Worm (Caenorhabditis elegans) whole organism, L3 larva: ENCODE measurements around the gene ell-1.
A peak's percentile ranks its signal among the peaks of the same experiment; 100 is the strongest.

Experiments used
- aly-2 ChIP-seq: fragments of 150-350 bp; optimal IDR thresholded peaks from 2 replicates; lab custom pipeline; 2014; ENCODE audit warnings: missing biosample characterization, missing genetic modification characterization
- ama-1 ChIP-seq: fragments of 150-350 bp; optimal IDR thresholded peaks from 2 replicates; lab custom pipeline; 2018
- ceh-28 ChIP-seq: fragments of 150-350 bp; optimal IDR thresholded peaks from 2 replicates; lab custom pipeline; 2014; ENCODE audit warnings: missing biosample characterization, missing genetic modification reagents, missing genetic modification characterization
- ceh-82 ChIP-seq: fragments of 150-350 bp; optimal IDR thresholded peaks from 2 replicates; lab custom pipeline; 2014; ENCODE audit warnings: missing biosample characterization, missing genetic modification characterization
- ceh-9 ChIP-seq: sonication (generic microtip); optimal IDR thresholded peaks from 2 replicates; lab custom pipeline; 2018; ENCODE audit warnings: missing biosample characterization, missing genetic modification characterization
- daf-12 ChIP-seq: fragments of 150-350 bp; optimal IDR thresholded peaks from 2 replicates; lab custom pipeline; 2014; ENCODE audit warnings: missing biosample characterization, missing genetic modification reagents, missing genetic modification characterization
- egl-5 ChIP-seq: fragments of 150-350 bp; optimal IDR thresholded peaks from 2 replicates; lab custom pipeline; 2017; ENCODE audit warnings: missing biosample characterization, missing genetic modification reagents, missing genetic modification characterization, inconsistent platforms
- elt-1 ChIP-seq: fragments of 150-350 bp; optimal IDR thresholded peaks from 2 replicates; lab custom pipeline; 2014; ENCODE audit warnings: missing biosample characterization, missing genetic modification characterization
- elt-2 ChIP-seq: sonication (generic microtip); optimal IDR thresholded peaks from 2 replicates; lab custom pipeline; 2016; ENCODE audit warnings: missing genetic modification reagents, mild to moderate bottlenecking, missing genetic modification characterization, missing compliant biosample characterization
- elt-3 ChIP-seq, 3 experiments: fragments of 150-350 bp in 1 of 3; sonication (generic microtip) in 2 of 3; optimal IDR thresholded peaks; 2 replicates in 2 of 3; 4 replicates in 1 of 3; lab custom pipeline; 2014 to 2017; ENCODE audit warnings: missing biosample characterization in 3 of 3, missing genetic modification characterization in 3 of 3
- fkh-10 ChIP-seq: sonication (generic microtip); optimal IDR thresholded peaks from 2 replicates; lab custom pipeline; 2017; ENCODE audit warnings: missing biosample characterization, missing genetic modification reagents, missing genetic modification characterization
- fkh-2 ChIP-seq: fragments of 150-350 bp; optimal IDR thresholded peaks from 2 replicates; lab custom pipeline; 2014; ENCODE audit warnings: missing biosample characterization, missing genetic modification reagents, missing genetic modification characterization
- fos-1 ChIP-seq: fragments of 150-350 bp; optimal IDR thresholded peaks from 2 replicates; lab custom pipeline; 2014; ENCODE audit warnings: missing biosample characterization, missing genetic modification characterization
- jun-1 ChIP-seq: fragments of 150-350 bp; optimal IDR thresholded peaks from 2 replicates; lab custom pipeline; 2014; ENCODE audit warnings: missing biosample characterization, missing genetic modification reagents, missing genetic modification characterization
- lin-15B ChIP-seq: fragments of 150-350 bp; optimal IDR thresholded peaks from 2 replicates; lab custom pipeline; 2014; ENCODE audit warnings: missing biosample characterization, missing genetic modification characterization
- lsy-12 ChIP-seq: sonication (generic microtip); optimal IDR thresholded peaks from 2 replicates; lab custom pipeline; 2016; ENCODE audit warnings: mild to moderate bottlenecking, missing genetic modification characterization, missing compliant biosample characterization
- mdl-1 ChIP-seq: fragments of 150-350 bp; optimal IDR thresholded peaks from 2 replicates; lab custom pipeline; 2014; ENCODE audit warnings: missing biosample characterization, missing genetic modification characterization
- mml-1 ChIP-seq: fragments of 150-350 bp; sonication (generic microtip); optimal IDR thresholded peaks from 3 replicates; lab custom pipeline; 2014; ENCODE audit warnings: missing biosample characterization, missing genetic modification characterization
- nfya-1 ChIP-seq: sonication (generic microtip); optimal IDR thresholded peaks from 2 replicates; lab custom pipeline; 2017; ENCODE audit warnings: missing genetic modification characterization, mild to moderate bottlenecking, missing compliant biosample characterization, antibody characterized with exemption, moderate library complexity; ENCODE audit not compliant: insufficient read depth
- nhr-11 ChIP-seq: fragments of 150-350 bp; optimal IDR thresholded peaks from 2 replicates; lab custom pipeline; 2014; ENCODE audit warnings: missing biosample characterization, missing genetic modification characterization
- nhr-23 ChIP-seq: fragments of 150-350 bp; optimal IDR thresholded peaks from 2 replicates; lab custom pipeline; 2014; ENCODE audit warnings: missing biosample characterization, missing genetic modification reagents, missing genetic modification characterization
- nhr-237 ChIP-seq: fragments of 150-350 bp; optimal IDR thresholded peaks from 2 replicates; lab custom pipeline; 2014; ENCODE audit warnings: missing biosample characterization, missing genetic modification characterization
- nhr-25 ChIP-seq: sonication (generic microtip); optimal IDR thresholded peaks from 2 replicates; lab custom pipeline; 2017; ENCODE audit warnings: missing biosample characterization, missing genetic modification characterization
- nhr-43 ChIP-seq: sonication (generic microtip); optimal IDR thresholded peaks from 2 replicates; lab custom pipeline; 2016; ENCODE audit warnings: mild to moderate bottlenecking, missing genetic modification characterization, missing compliant biosample characterization; ENCODE audit not compliant: poor library complexity, severe bottlenecking
- nhr-67 ChIP-seq: fragments of 150-350 bp; optimal IDR thresholded peaks from 2 replicates; lab custom pipeline; 2014; ENCODE audit warnings: missing biosample characterization, missing genetic modification characterization
- nhr-76 ChIP-seq: fragments of 150-350 bp; sonication (generic microtip); optimal IDR thresholded peaks from 5 replicates; lab custom pipeline; 2014; ENCODE audit warnings: missing biosample characterization, missing genetic modification characterization
- pha-4 ChIP-seq: fragments of 150-350 bp; optimal IDR thresholded peaks from 2 replicates; lab custom pipeline; 2014; ENCODE audit warnings: missing biosample characterization, missing genetic modification reagents, missing genetic modification characterization
- pqm-1 ChIP-seq: fragments of 150-350 bp; optimal IDR thresholded peaks from 2 replicates; lab custom pipeline; 2017; ENCODE audit warnings: missing biosample characterization, missing genetic modification characterization, inconsistent platforms
- sea-2 ChIP-seq: fragments of 150-350 bp; sonication (generic microtip); optimal IDR thresholded peaks from 4 replicates; lab custom pipeline; 2014; ENCODE audit warnings: missing biosample characterization, missing genetic modification reagents, missing genetic modification characterization
- skn-1 ChIP-seq: fragments of 150-350 bp; optimal IDR thresholded peaks from 2 replicates; lab custom pipeline; 2014; ENCODE audit warnings: missing biosample characterization, missing genetic modification characterization
- snpc-4 ChIP-seq: fragments of 150-350 bp; optimal IDR thresholded peaks from 2 replicates; lab custom pipeline; 2014; ENCODE audit warnings: missing biosample characterization, missing genetic modification characterization
- tbx-2 ChIP-seq: sonication (generic microtip); optimal IDR thresholded peaks from 2 replicates; lab custom pipeline; 2016; ENCODE audit warnings: mild to moderate bottlenecking, missing genetic modification characterization, missing compliant biosample characterization
- unc-39 ChIP-seq: sonication (generic microtip); optimal IDR thresholded peaks from 4 replicates; lab custom pipeline; 2017; ENCODE audit warnings: missing biosample characterization, missing genetic modification characterization
- ztf-11 ChIP-seq: fragments of 150-350 bp; optimal IDR thresholded peaks from 2 replicates; lab custom pipeline; 2014; ENCODE audit warnings: missing biosample characterization, missing genetic modification characterization
- ztf-4 ChIP-seq: fragments of 150-350 bp; optimal IDR thresholded peaks from 2 replicates; lab custom pipeline; 2014; ENCODE audit warnings: missing biosample characterization, missing genetic modification characterization

ell-1 gene

DNA sequence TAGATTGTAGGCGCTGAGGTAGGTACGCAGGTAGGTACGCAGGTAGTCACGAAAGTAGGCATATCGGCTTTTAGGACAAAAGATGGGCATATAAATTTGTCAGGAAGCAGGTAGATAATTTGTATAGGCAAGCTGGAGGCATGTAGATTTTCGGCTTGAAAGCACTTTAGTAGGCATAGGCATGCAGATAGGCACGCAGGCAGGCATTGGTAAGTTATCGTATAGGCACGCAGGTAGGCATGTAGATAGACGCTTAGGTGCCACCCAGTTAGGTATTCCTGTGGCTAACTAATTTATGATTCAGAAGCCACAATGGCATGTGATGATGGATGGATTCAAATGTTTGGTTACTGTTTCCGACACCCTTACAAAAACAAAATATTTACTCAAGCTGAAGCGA, 28.8 kb downstream of the ell-1 start:
- no peak for TF ChIP-seq nhr-11
- TF ChIP-seq lsy-12 (tag; lab: Kevin White, UChicago): no peak
- TF ChIP-seq ceh-82: no peak
- TF ChIP-seq nhr-43 (tag; lab: Kevin White, UChicago): no peak
- no peak for TF ChIP-seq unc-39 (tag; lab: Kevin White, UChicago)
- no peak for TF ChIP-seq elt-2 (tag; lab: Kevin White, UChicago)
- no peak for TF ChIP-seq mml-1 (tag; lab: Kevin White, UChicago)
- TF ChIP-seq elt-3 (tag; optimal IDR thresholded peaks at IDR 0.05; lab: Kevin White, UChicago): no peak
- no peak for TF ChIP-seq jun-1 (tag; lab: Kevin White, UChicago)
- no peak for TF ChIP-seq daf-12 (tag; lab: Kevin White, UChicago)
- no peak for TF ChIP-seq aly-2 (tag; lab: Kevin White, UChicago)
- no peak for TF ChIP-seq nhr-23 (tag; lab: Kevin White, UChicago)
- TF ChIP-seq ceh-9 (tag; lab: Kevin White, UChicago): no peak
- no peak for TF ChIP-seq fkh-10 (GFP tag; lab: Kevin White, UChicago)
- no peak for TF ChIP-seq fos-1
- no peak for TF ChIP-seq mdl-1
- TF ChIP-seq pqm-1 (tag; lab: Kevin White, UChicago): no peak
- TF ChIP-seq ztf-11 (tag; lab: Kevin White, UChicago): no peak
- TF ChIP-seq sea-2 (GFP tag; lab: Kevin White, UChicago): no peak
- no peak for TF ChIP-seq lin-15B (tag; lab: Kevin White, UChicago)

ce11 chrIV:4423885-4424284, 29.7 kb downstream of the ell-1 start:
- TF ChIP-seq nfya-1 (tag; lab: Kevin White, UChicago): peak; percentile 93
- peak; percentile 3 for TF ChIP-seq lin-15B (tag; lab: Kevin White, UChicago)
- TF ChIP-seq snpc-4 (tag; lab: Kevin White, UChicago): no peak

ce11 chrIV:4429901-4430300, 35.7 kb downstream of the ell-1 start, which contains the start of the genes str-185 and R08C7.5:
str-185 (minus strand) TSS chrIV:4430001.
R08C7.5 (plus strand) TSS chrIV:4430229.
- TF ChIP-seq nhr-76 (no peak), elt-1 (no peak), ztf-4 (tag; lab: Kevin White, UChicago) (no peak), nhr-23 (tag; lab: Kevin White, UChicago) (no peak), nhr-25 (tag; lab: Kevin White, UChicago) (no peak), ceh-82 (no peak), jun-1 (tag; lab: Kevin White, UChicago) (no peak), ceh-28 (tag; lab: Kevin White, UChicago) (no peak), nhr-237 (tag; lab: Kevin White, UChicago) (no peak), fkh-2 (tag; lab: Kevin White, UChicago) (no peak), ama-1 (lab: Kevin White, UChicago) (no peak), skn-1 (no peak), elt-2 (tag; lab: Kevin White, UChicago) (no peak)
- TF ChIP-seq, all 47 proteins: peak for 0

- TF ChIP-seq nhr-11 (no peak), tbx-2 (no peak), mml-1 (tag; lab: Kevin White, UChicago) (no peak), elt-3 (tag; optimal IDR thresholded peaks at IDR 0.05; lab: Kevin White, UChicago) (no peak), elt-2 (tag; lab: Kevin White, UChicago) (no peak), pha-4 (tag; lab: Kevin White, UChicago) (no peak), egl-5 (tag; lab: Kevin White, UChicago) (no peak), ztf-11 (tag; lab: Kevin White, UChicago) (no peak), snpc-4 (tag; lab: Kevin White, UChicago) (no peak), mdl-1 (no peak)
Observed at ce11 chrIV:4434441-4435084, 40.4 kb downstream of the ell-1 start, which contains the start of the genes R08C7.8 and R08C7.4. R08C7.8 (minus strand) TSS chrIV:4434541. R08C7.4 (plus strand) TSS chrIV:4435034.

- TF ChIP-seq nhr-67 (no peak), nhr-23 (tag; lab: Kevin White, UChicago) (peak; percentile 20), elt-1 (peak; percentile 81)
Observed at ce11 chrIV:4437825-4438224, 43.6 kb downstream of the ell-1 start.
